Worm (Caenorhabditis elegans): ENCODE results near the gene nhr-225.
A peak's percentile ranks its signal among the peaks of the same experiment; 100 is the strongest.

nhr-225 gene

ce11 chrV:2285107-2285506 lies 5.2 kb downstream of the nhr-225 start, which contains the start of gene nhr-227:
Gene nhr-227, plus strand, starts transcription at chrV:2285432.
- no peak for TF ChIP-seq daf-12 (tag; optimal IDR thresholded peaks at IDR 0.05)
- TF ChIP-seq dve-1 (tag; optimal IDR thresholded peaks at IDR 0.05; ENCODE audit: insufficient read depth) = peak; percentile 31
- no peak for TF ChIP-seq nhr-42 (GFP tag; IDR thresholded peaks at IDR 0.05)
- TF ChIP-seq duxl-1 (tag; optimal IDR thresholded peaks at IDR 0.05; ENCODE audit: poor library complexity) = no peak
- no peak for TF ChIP-seq F26F4.8 (GFP tag; conservative IDR thresholded peaks at IDR 0.05)
- peak; percentile 51 for TF ChIP-seq nhr-28 (tag; optimal IDR thresholded peaks at IDR 0.05)
- TF ChIP-seq ceh-32 (tag; optimal IDR thresholded peaks at IDR 0.05; ENCODE audit: poor library complexity) = no peak
- peak; percentile 33 for TF ChIP-seq T20F7.1 (GFP tag; optimal IDR thresholded peaks at IDR 0.05)
- TF ChIP-seq lin-38 (GFP tag; IDR thresholded peaks at IDR 0.05) = no peak
- no peak for TF ChIP-seq madf-5 (GFP tag; IDR thresholded peaks at IDR 0.05)
- TF ChIP-seq dmd-6 (GFP tag; IDR thresholded peaks at IDR 0.05) = no peak
- peak; percentile 75 for TF ChIP-seq aha-1 (tag)
- TF ChIP-seq ztf-7 (tag; optimal IDR thresholded peaks at IDR 0.05) = no peak
- TF ChIP-seq ZK546.5 (tag; optimal IDR thresholded peaks at IDR 0.05) = no peak
- TF ChIP-seq hlh-30 (tag; optimal IDR thresholded peaks at IDR 0.05; ENCODE audit: insufficient read depth) = peak; percentile 12

ce11 chrV:2281499-2281898 lies 8.8 kb downstream of the nhr-225 start, which contains the start of gene nhr-228:
Gene nhr-228, plus strand, starts transcription at chrV:2281759.
- TF ChIP-seq lin-38 (GFP tag; IDR thresholded peaks at IDR 0.05) (no peak), hlh-30 (tag; optimal IDR thresholded peaks at IDR 0.05; ENCODE audit: insufficient read depth) (peak; percentile 47), mes-2 (tag; optimal IDR thresholded peaks at IDR 0.05; ENCODE audit: poor library complexity, severe bottlenecking) (peak; percentile 68), lsy-2 (tag; optimal IDR thresholded peaks at IDR 0.05) (peak in 1 of 2 experiments; percentile 54), dve-1 (tag; optimal IDR thresholded peaks at IDR 0.05; ENCODE audit: insufficient read depth) (peak; percentile 55), aha-1 (tag) (peak; percentile 90), zip-2 (tag; optimal IDR thresholded peaks at IDR 0.05) (no peak), aly-2 (tag; optimal IDR thresholded peaks at IDR 0.05) (no peak), hif-1 (tag; optimal IDR thresholded peaks at IDR 0.05) (peak in 1 of 2 experiments; percentile 12), mdl-1 (tag; optimal IDR thresholded peaks at IDR 0.05) (peak in 1 of 2 experiments; percentile 58), pha-4 (GFP tag; IDR thresholded peaks at IDR 0.05) (no peak), pha-4 (tag; optimal IDR thresholded peaks at IDR 0.05) (no peak), R02D3.7 (tag; optimal IDR thresholded peaks at IDR 0.05) (no peak), mep-1 (tag; optimal IDR thresholded peaks at IDR 0.05) (peak; percentile 62), daf-16 (GFP tag; optimal IDR thresholded peaks at IDR 0.05) (no peak), daf-16 (tag; optimal IDR thresholded peaks at IDR 0.05) (peak; percentile 49), nhr-28 (tag; optimal IDR thresholded peaks at IDR 0.05) (peak; percentile 81), ctbp-1 (GFP tag; IDR thresholded peaks at IDR 0.05) (no peak), cey-2 (tag; optimal IDR thresholded peaks at IDR 0.05; ENCODE audit: borderline replicate concordance, insufficient read depth) (no peak), nhr-6 (tag; optimal IDR thresholded peaks at IDR 0.05) (peak; percentile 21), hmg-1.1 (GFP tag; IDR thresholded peaks at IDR 0.05) (0 out of 2 replicates have a peak, but pooled peaks have one; percentile 28), nhr-42 (GFP tag; IDR thresholded peaks at IDR 0.05) (no peak), zip-11 (GFP tag; IDR thresholded peaks at IDR 0.05) (no peak), F44E2.7 (GFP tag; IDR thresholded peaks at IDR 0.05) (no peak), pqm-1 (tag; optimal IDR thresholded peaks at IDR 0.05) (peak; percentile 57)

ce11 chrV:2278543-2278942 lies 11.7 kb downstream of the nhr-225 start, which contains the start of gene fbxa-137:
Gene fbxa-137, plus strand, starts transcription at chrV:2278816.
- TF ChIP-seq nhr-6 (tag; optimal IDR thresholded peaks at IDR 0.05) (no peak), dmd-9 (GFP tag; IDR thresholded peaks at IDR 0.05) (no peak), zip-11 (GFP tag; IDR thresholded peaks at IDR 0.05) (no peak), ceh-82 (tag; optimal IDR thresholded peaks at IDR 0.05) (no peak), mxl-3 (GFP tag; optimal IDR thresholded peaks at IDR 0.05) (no peak), unc-62 (GFP tag; optimal IDR thresholded peaks at IDR 0.05 in 1 of 2) (peak in 1 of 2 experiments; percentile 69), unc-62 (tag; optimal IDR thresholded peaks at IDR 0.05) (no peak), hmg-1.1 (GFP tag; IDR thresholded peaks at IDR 0.05) (no peak), daf-12 (tag; optimal IDR thresholded peaks at IDR 0.05) (no peak)

All from whole organism, L4 larva.